Fruit fly (Drosophila melanogaster) whole organism, wandering third instar larva: ENCODE measurements around the gene Phs.

Experiments
- Abd-B ChIP-seq: fragments of >200 bp; optimal IDR thresholded peaks from 2 replicates; lab custom pipeline; 2017; ENCODE audit warnings: missing biosample characterization, missing genetic modification characterization
- CG32264 ChIP-seq: fragments of 200-800 bp; sonication (Bioruptor generic); optimal IDR thresholded peaks from 2 replicates; lab custom pipeline; 2016; ENCODE audit warnings: missing biosample characterization, missing genetic modification characterization
- CG9705 ChIP-seq: fragments of 200-800 bp; sonication (Bioruptor generic); optimal IDR thresholded peaks from 2 replicates; lab custom pipeline; 2018; ENCODE audit warnings: missing biosample characterization, mild to moderate bottlenecking, missing genetic modification characterization
- CrebA ChIP-seq: fragments of 200-800 bp; sonication (Bioruptor generic); optimal IDR thresholded peaks from 2 replicates; lab custom pipeline; 2016; ENCODE audit warnings: missing biosample characterization, mild to moderate bottlenecking, missing genetic modification characterization, borderline replicate concordance
- Dfd ChIP-seq: fragments of >200 bp; optimal IDR thresholded peaks from 2 replicates; lab custom pipeline; 2017; ENCODE audit warnings: missing biosample characterization, missing genetic modification characterization
- Dif ChIP-seq: fragments of 200-275, 200-300 bp; sonication (Bioruptor generic); optimal IDR thresholded peaks from 2 replicates; lab custom pipeline; 2018; ENCODE audit warnings: missing biosample characterization, missing genetic modification characterization; ENCODE audit not compliant: partially characterized antibody
- GATAd ChIP-seq: sonication (Bioruptor generic); optimal IDR thresholded peaks from 2 replicates; lab custom pipeline; 2016; ENCODE audit warnings: missing biosample characterization, missing genetic modification characterization
- HLH106 ChIP-seq: fragments of 200-800 bp; optimal IDR thresholded peaks from 3 replicates; lab custom pipeline; 2019; ENCODE audit warnings: missing biosample characterization, mild to moderate bottlenecking, missing genetic modification characterization, moderate library complexity
- Hnf4 ChIP-seq: fragments of 200-800 bp; sonication (Bioruptor generic); optimal IDR thresholded peaks from 2 replicates; lab custom pipeline; 2016; ENCODE audit warnings: missing biosample characterization, mild to moderate bottlenecking, missing genetic modification characterization
- Hr78 ChIP-seq: fragments of >200 bp; optimal IDR thresholded peaks from 2 replicates; lab custom pipeline; 2017; ENCODE audit warnings: missing biosample characterization, missing genetic modification characterization
- Hr83 ChIP-seq: fragments of 200-300 bp; sonication (Bioruptor generic); optimal IDR thresholded peaks from 2 replicates; lab custom pipeline; 2016; ENCODE audit warnings: missing biosample characterization, mild to moderate bottlenecking, missing genetic modification characterization, moderate library complexity; ENCODE audit not compliant: poor library complexity, severe bottlenecking
- Jra ChIP-seq: sonication (Bioruptor generic); optimal IDR thresholded peaks from 2 replicates; lab custom pipeline; 2016; ENCODE audit warnings: missing biosample characterization, missing genetic modification characterization
- Mio ChIP-seq: sonication (Bioruptor generic); optimal IDR thresholded peaks from 2 replicates; lab custom pipeline; 2016; ENCODE audit warnings: missing biosample characterization, missing genetic modification characterization
- Myc ChIP-seq: fragments of >200 bp; optimal IDR thresholded peaks from 2 replicates; lab custom pipeline; 2017
- Rel ChIP-seq, 2 experiments: fragments of 200-800 bp; sonication (Bioruptor generic) in 1 of 2; optimal IDR thresholded peaks; 2 replicates in 1 of 2; 3 replicates in 1 of 2; lab custom pipeline; 2016 to 2019; ENCODE audit warnings: mild to moderate bottlenecking in 2 of 2, missing biosample characterization in 2 of 2, missing genetic modification characterization in 2 of 2, moderate library complexity in 1 of 2
- br ChIP-seq: fragments of 200-800 bp; sonication (Bioruptor generic); optimal IDR thresholded peaks from 2 replicates; lab custom pipeline; 2016; ENCODE audit warnings: missing biosample characterization, missing genetic modification characterization
- brk ChIP-seq: fragments of 200-800 bp; sonication (Bioruptor generic); optimal IDR thresholded peaks from 2 replicates; lab custom pipeline; 2016; ENCODE audit warnings: missing biosample characterization, mild to moderate bottlenecking, missing genetic modification characterization
- dl ChIP-seq, 2 experiments: fragments of 175-275, 200-275 bp in 1 of 2; fragments of 200-275 bp in 1 of 2; sonication (Bioruptor generic); optimal IDR thresholded peaks; lab custom pipeline; 2018; ENCODE audit warnings: mild to moderate bottlenecking in 2 of 2, missing biosample characterization in 2 of 2, missing genetic modification characterization in 2 of 2, moderate library complexity in 2 of 2; ENCODE audit not compliant: partially characterized antibody in 2 of 2, insufficient read depth in 1 of 2
- dmrt93B ChIP-seq: fragments of 200-800 bp; sonication (Bioruptor generic); optimal IDR thresholded peaks from 2 replicates; lab custom pipeline; 2018; ENCODE audit warnings: missing biosample characterization, mild to moderate bottlenecking, missing genetic modification characterization
- ey ChIP-seq: fragments of 200-800 bp; sonication (Bioruptor generic); optimal IDR thresholded peaks from 2 replicates; lab custom pipeline; 2016; ENCODE audit warnings: missing biosample characterization, missing genetic modification characterization
- foxo ChIP-seq, 2 experiments: fragments of 200-800 bp; sonication (Bioruptor generic); optimal IDR thresholded peaks; 2 replicates in 1 of 2; 3 replicates in 1 of 2; lab custom pipeline; 2016 to 2017; ENCODE audit warnings: missing biosample characterization in 2 of 2, missing genetic modification characterization in 2 of 2
- fru ChIP-seq: fragments of 200-800 bp; sonication (Bioruptor generic); optimal IDR thresholded peaks from 3 replicates; lab custom pipeline; 2016; ENCODE audit warnings: missing biosample characterization, mild to moderate bottlenecking, missing genetic modification characterization
- h ChIP-seq: fragments of 200-800 bp; sonication (Bioruptor generic); optimal IDR thresholded peaks from 3 replicates; lab custom pipeline; 2016; ENCODE audit warnings: missing biosample characterization, mild to moderate bottlenecking, missing genetic modification characterization
- jim ChIP-seq: fragments of 175-275, 200-325 bp; sonication (Bioruptor generic); optimal IDR thresholded peaks from 2 replicates; lab custom pipeline; 2016; ENCODE audit warnings: missing biosample characterization, mild to moderate bottlenecking, missing genetic modification characterization
- lola ChIP-seq: fragments of >200 bp; optimal IDR thresholded peaks from 2 replicates; lab custom pipeline; 2017; ENCODE audit warnings: missing biosample characterization, missing genetic modification characterization
- pan ChIP-seq: fragments of >200 bp; optimal IDR thresholded peaks from 2 replicates; lab custom pipeline; 2017
- psq ChIP-seq: fragments of 200-800 bp; sonication (Bioruptor generic); optimal IDR thresholded peaks from 3 replicates; lab custom pipeline; 2017; ENCODE audit warnings: missing biosample characterization, mild to moderate bottlenecking, missing genetic modification characterization, moderate library complexity
- rgr ChIP-seq: fragments of 200-800 bp; sonication (Bioruptor generic); optimal IDR thresholded peaks from 3 replicates; lab custom pipeline; 2016; ENCODE audit warnings: missing biosample characterization, mild to moderate bottlenecking, missing genetic modification characterization
- sage ChIP-seq: fragments of 200-800 bp; sonication (Bioruptor generic); optimal IDR thresholded peaks from 2 replicates; lab custom pipeline; 2016; ENCODE audit warnings: missing biosample characterization, mild to moderate bottlenecking, missing genetic modification characterization
- sv ChIP-seq: fragments of 200-800 bp; sonication (Bioruptor generic); optimal IDR thresholded peaks from 3 replicates; lab custom pipeline; 2016; ENCODE audit warnings: missing biosample characterization, missing genetic modification characterization
- woc ChIP-seq: sonication (Bioruptor generic); optimal IDR thresholded peaks from 2 replicates; lab custom pipeline; 2016; ENCODE audit warnings: missing biosample characterization, mild to moderate bottlenecking, missing genetic modification characterization

The Phs gene

DNA sequence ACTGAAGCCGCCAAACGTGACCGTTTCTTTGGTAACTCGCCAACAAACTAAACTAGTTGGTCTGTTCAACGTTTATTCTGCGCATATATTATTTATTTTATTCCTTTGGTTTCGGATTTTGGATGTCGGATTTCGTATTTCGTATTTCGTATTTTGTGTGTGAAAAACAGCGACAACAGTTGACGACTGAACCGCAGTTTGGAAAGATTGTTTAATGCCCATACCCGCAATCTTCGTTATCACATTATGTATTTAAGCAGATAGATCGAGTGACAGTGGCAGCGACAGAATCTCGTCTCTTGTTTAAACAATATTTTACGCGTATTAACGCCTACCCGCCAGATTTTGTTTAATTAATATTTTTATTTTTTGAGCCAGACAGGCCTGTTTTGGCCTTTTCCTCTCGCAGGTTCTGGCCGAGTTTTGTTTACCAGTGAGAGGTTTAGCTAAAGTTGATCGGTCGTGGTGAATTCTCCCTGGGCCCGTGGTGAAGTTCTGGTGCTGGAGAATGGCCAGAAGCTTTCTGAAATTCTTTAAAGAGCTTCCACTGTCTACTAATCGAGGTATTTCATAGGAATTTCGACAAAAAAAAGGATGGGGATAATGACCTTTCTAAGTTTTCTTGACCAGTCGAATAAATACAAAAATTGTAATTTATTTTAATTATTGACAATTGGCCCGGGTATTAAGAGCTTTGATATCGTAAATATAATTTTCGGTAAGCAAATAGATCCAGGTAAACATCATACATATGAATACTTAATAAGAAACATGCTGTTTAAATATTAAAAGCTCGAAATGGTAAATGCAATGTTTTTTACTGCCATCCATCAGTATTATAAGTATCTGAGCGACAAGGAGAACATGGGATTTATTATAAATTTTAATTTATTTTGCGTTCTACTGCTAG lies 28.3 kb downstream of the Phs start, which contains the start of the genes comm3 and CG43083:
Gene comm3 (minus strand): TSS at position 51 of the 910 bp plus-strand sequence.
Gene CG43083 (plus strand): TSS at position 860 of the 910 bp plus-strand sequence.
- TF ChIP-seq dmrt93B (no peak), Hr83 (GFP tag; lab: Kevin White, UChicago) (peak; percentile 30), fru (peak; percentile 32), Dif (GFP tag; lab: Kevin White, UChicago) (no peak), sv (GFP tag; lab: Kevin White, UChicago) (no peak), sage (GFP tag; lab: Kevin White, UChicago) (no peak), dl (GFP tag; optimal IDR thresholded peaks at IDR 0.05; lab: Kevin White, UChicago; ENCODE audit: insufficient read depth in 1 of 2, partially characterized antibody in 2 of 2) (no peak), Mio (GFP tag; lab: Kevin White, UChicago) (no peak), woc (GFP tag; lab: Kevin White, UChicago) (no peak), h (GFP tag; lab: Kevin White, UChicago) (peak; percentile 42), Rel (GFP tag; optimal IDR thresholded peaks at IDR 0.05; lab: Kevin White, UChicago) (no peak), Rel (tag; optimal IDR thresholded peaks at IDR 0.05; lab: Kevin White, UChicago) (no peak), GATAd (no peak), lola (GFP tag; lab: Kevin White, UChicago) (no peak), brk (GFP tag; lab: Kevin White, UChicago) (no peak), CrebA (GFP tag; lab: Kevin White, UChicago) (peak; percentile 34), Hr78 (no peak), Jra (GFP tag; lab: Kevin White, UChicago) (no peak), Myc (lab: Kevin White, UChicago) (no peak), psq (no peak)

DNA sequence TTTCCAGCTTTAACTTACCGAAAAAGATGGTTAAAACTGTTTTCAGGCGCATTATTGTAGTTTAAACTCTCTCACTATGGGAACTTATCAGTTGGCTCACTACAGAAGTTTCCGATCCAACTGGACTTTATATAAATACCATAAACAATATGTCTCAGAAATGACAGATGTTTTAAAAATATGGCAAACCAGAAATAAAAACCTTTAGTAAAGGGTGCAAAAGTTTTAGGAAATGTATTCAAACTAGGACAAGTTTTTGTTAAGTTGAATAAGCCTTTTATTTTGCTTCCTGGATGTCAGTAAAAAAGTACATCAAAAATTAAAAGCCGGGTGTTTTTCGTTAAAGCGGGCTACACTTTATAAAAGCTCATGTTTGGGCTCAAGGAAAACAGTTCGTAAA lies 29.9 kb downstream of the Phs start, which contains the start of the genes Eig71Ea and Eig71Eb:
Gene Eig71Ea (minus strand): TSS at position 101 of the 400 bp plus-strand sequence.
Gene Eig71Eb (plus strand): TSS at position 376 of the 400 bp plus-strand sequence.
- TF ChIP-seq pan (lab: Kevin White, UChicago) (no peak), Jra (GFP tag; lab: Kevin White, UChicago) (no peak), br (GFP tag; lab: Kevin White, UChicago) (no peak), Mio (GFP tag; lab: Kevin White, UChicago) (no peak), Hr83 (GFP tag; lab: Kevin White, UChicago) (no peak), Hnf4 (GFP tag; lab: Kevin White, UChicago) (no peak), CG32264 (no peak), foxo (GFP tag; optimal IDR thresholded peaks at IDR 0.05; lab: Kevin White, UChicago) (no peak), rgr (GFP tag; lab: Kevin White, UChicago) (no peak), Myc (lab: Kevin White, UChicago) (no peak), brk (GFP tag; lab: Kevin White, UChicago) (no peak), lola (GFP tag; lab: Kevin White, UChicago) (no peak)

DNA sequence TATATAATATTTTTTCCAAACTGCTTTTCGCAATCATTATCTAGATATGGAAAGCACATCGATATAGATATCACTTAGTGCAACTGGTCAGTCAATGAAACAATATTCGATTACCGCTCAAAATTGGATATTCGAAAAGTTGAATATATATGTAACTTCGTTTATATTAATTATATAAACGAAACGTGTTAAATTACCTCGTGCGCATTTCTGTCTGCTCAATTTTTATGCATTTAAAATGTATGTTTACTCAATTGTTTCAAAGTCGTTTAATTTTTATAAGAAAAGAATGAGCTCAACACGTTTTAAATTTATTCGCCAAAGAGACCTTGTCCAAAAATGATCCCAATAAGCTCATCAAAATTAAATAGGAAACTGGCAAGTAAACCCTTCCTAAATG lies 30.9 kb downstream of the Phs start, which contains the start of gene CG43084:
Gene CG43084 (plus strand): TSS at position 301 of the 400 bp plus-strand sequence.
- TF ChIP-seq woc (GFP tag; lab: Kevin White, UChicago) (no peak), rgr (GFP tag; lab: Kevin White, UChicago) (no peak), Abd-B (GFP tag; lab: Kevin White, UChicago) (no peak), ey (GFP tag; lab: Kevin White, UChicago) (no peak), CG9705 (GFP tag; lab: Kevin White, UChicago) (no peak)
- TF ChIP-seq, all 38 proteins: peak for 0

DNA sequence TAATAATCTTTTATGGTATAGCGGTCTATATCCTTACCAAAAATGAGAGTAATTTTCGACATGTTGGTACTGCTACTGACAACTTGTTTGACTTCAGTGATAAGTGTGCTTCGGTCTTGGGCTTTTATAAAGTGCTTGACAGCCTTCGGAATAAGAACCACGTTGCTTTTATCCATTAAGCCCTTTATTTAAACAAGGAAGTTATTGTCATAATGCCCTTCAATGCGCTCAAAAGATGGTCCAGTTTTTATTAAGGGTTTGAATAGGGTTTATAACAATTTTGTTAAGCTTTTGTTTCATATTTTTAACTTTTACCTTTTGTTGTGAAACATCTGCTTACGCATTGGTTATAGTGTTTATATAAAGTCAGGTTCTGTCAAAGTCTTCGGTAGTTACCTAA lies 32.5 kb downstream of the Phs start, which contains the start of the genes Eig71Ec and Eig71Ed:
Gene Eig71Ec (minus strand): TSS at position 101 of the 400 bp plus-strand sequence.
Gene Eig71Ed (plus strand): TSS at position 384 of the 400 bp plus-strand sequence.
- no peak for TF ChIP-seq Hr83 (GFP tag; lab: Kevin White, UChicago)
- no peak for TF ChIP-seq Mio (GFP tag; lab: Kevin White, UChicago)
- no peak for TF ChIP-seq jim (GFP tag; lab: Kevin White, UChicago)
- no peak for TF ChIP-seq Dfd (GFP tag; lab: Kevin White, UChicago)
- no peak for TF ChIP-seq Abd-B (GFP tag; lab: Kevin White, UChicago)
- TF ChIP-seq CrebA (GFP tag; lab: Kevin White, UChicago), result no peak
- no peak for TF ChIP-seq brk (GFP tag; lab: Kevin White, UChicago)
- no peak for TF ChIP-seq foxo (GFP tag; optimal IDR thresholded peaks at IDR 0.05; lab: Kevin White, UChicago)
- no peak for TF ChIP-seq lola (GFP tag; lab: Kevin White, UChicago)
- no peak for TF ChIP-seq HLH106 (tag; lab: Kevin White, UChicago)
- no peak for TF ChIP-seq CG9705 (GFP tag; lab: Kevin White, UChicago)
- TF ChIP-seq CG32264, result no peak
- TF ChIP-seq Hr78, result no peak
- no peak for TF ChIP-seq Dif (GFP tag; lab: Kevin White, UChicago)
- TF ChIP-seq psq, result no peak
- no peak for TF ChIP-seq dl (GFP tag; optimal IDR thresholded peaks at IDR 0.05; lab: Kevin White, UChicago; ENCODE audit: insufficient read depth in 1 of 2, partially characterized antibody in 2 of 2)
- no peak for TF ChIP-seq sv (GFP tag; lab: Kevin White, UChicago)
